Fruit fly (Drosophila melanogaster): ENCODE data around the gene VhaAC45RP.

DNA sequence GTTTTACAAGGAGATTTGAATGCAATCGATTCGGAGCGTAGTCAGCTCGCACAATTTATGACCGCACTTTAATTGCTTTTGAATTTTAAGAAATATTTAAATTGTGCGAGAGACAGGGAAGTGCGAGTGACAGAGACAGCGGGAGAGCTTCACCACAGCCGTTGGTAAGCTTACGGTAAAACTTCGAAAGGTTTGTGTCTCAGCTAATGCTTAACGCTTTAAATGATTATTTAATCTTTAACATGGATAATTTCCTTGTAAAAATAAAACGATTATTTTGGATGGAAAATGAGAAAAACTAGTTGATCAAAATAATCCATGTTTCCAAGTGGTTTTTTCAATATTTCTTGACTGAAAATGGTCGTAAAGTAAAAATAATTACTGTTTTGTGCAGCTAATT is 15.6 kb downstream of the VhaAC45RP start:
- no peak for TF ChIP-seq Pif1B (GFP tag; optimal IDR thresholded peaks at IDR 0.05)
- no peak for TF ChIP-seq CG10348 (GFP tag; IDR thresholded peaks at IDR 0.05)

Data from whole organism, pupa.